Worm (Caenorhabditis elegans): ENCODE measurements around the gene clc-17.

- TF ChIP-seq him-1 (tag; optimal IDR thresholded peaks at IDR 0.05) (no peak), W03F9.2 (tag; optimal IDR thresholded peaks at IDR 0.05) (no peak), dao-5 (tag; optimal IDR thresholded peaks at IDR 0.05) (no peak)
These were observed 18.2 kb upstream of the clc-17 start, which contains the start of gene W04G3.11 for ce11 chrX:11088952-11089351.

Data from whole organism, L4/young adult.